Worm (Caenorhabditis elegans): ENCODE results near the gene apt-9.

ce11 chrX:11073358-11073757, 5.0 kb downstream of the apt-9 start, which contains the start of gene W04G3.5:
- TF ChIP-seq unc-62 (GFP tag; optimal IDR thresholded peaks at IDR 0.05): no peak
- TF ChIP-seq sptf-1 (tag; optimal IDR thresholded peaks at IDR 0.05): no peak
- TF ChIP-seq nhr-237 (tag; optimal IDR thresholded peaks at IDR 0.05): no peak
- no peak for TF ChIP-seq zag-1 (tag; optimal IDR thresholded peaks at IDR 0.05)
- no peak for TF ChIP-seq mep-1 (tag; optimal IDR thresholded peaks at IDR 0.05)
- TF ChIP-seq nhr-11 (tag; optimal IDR thresholded peaks at IDR 0.05): no peak
